Fruit fly (Drosophila melanogaster) whole organism, prepupa: ENCODE measurements around the gene CG43638.

ENCODE experiments used
- CG11294 ChIP-seq: fragments of 200-800 bp; sonication (Bioruptor generic); IDR thresholded peaks from 2 replicates; pipeline ENCODE4 v1.3.6; 2022; ENCODE audit warnings: missing biosample characterization, missing genetic modification characterization
- CG3032 ChIP-seq: fragments of 200-800 bp; optimal IDR thresholded peaks from 2 replicates; lab custom pipeline; 2019; ENCODE audit warnings: missing biosample characterization, mild to moderate bottlenecking, missing genetic modification characterization, moderate library complexity
- CG3919 ChIP-seq: fragments of 200-800 bp; sonication (Bioruptor generic); optimal IDR thresholded peaks from 3 replicates; lab custom pipeline; 2016; ENCODE audit warnings: missing biosample characterization, missing genetic modification characterization
- CG4318 ChIP-seq: fragments of 200-800 bp; sonication (Bioruptor generic); optimal IDR thresholded peaks from 3 replicates; lab custom pipeline; 2017; ENCODE audit warnings: missing biosample characterization, mild to moderate bottlenecking, missing genetic modification characterization
- CG6163 ChIP-seq: fragments of 200-800 bp; sonication (Bioruptor generic); IDR thresholded peaks from 3 replicates; pipeline ENCODE4 v1.3.6; 2022; ENCODE audit warnings: missing biosample characterization, missing genetic modification characterization
- CG8632 ChIP-seq: fragments of 200-800 bp; sonication (Bioruptor generic); optimal IDR thresholded peaks from 3 replicates; lab custom pipeline; 2016; ENCODE audit warnings: missing biosample characterization, missing genetic modification characterization
- Hr39 ChIP-seq: fragments of 200-800 bp; sonication (Bioruptor generic); optimal IDR thresholded peaks from 2 replicates; lab custom pipeline; 2016; ENCODE audit warnings: missing biosample characterization, missing genetic modification characterization
- Lpt ChIP-seq: fragments of 200-800 bp; sonication (Bioruptor generic); optimal IDR thresholded peaks from 3 replicates; lab custom pipeline; 2016; ENCODE audit warnings: missing biosample characterization, missing genetic modification characterization
- Met ChIP-seq: fragments of 200-800 bp; sonication (Bioruptor generic); optimal IDR thresholded peaks from 3 replicates; lab custom pipeline; 2016; ENCODE audit warnings: missing biosample characterization, missing genetic modification characterization
- achi ChIP-seq: fragments of 200-800 bp; sonication (Bioruptor generic); optimal IDR thresholded peaks from 3 replicates; lab custom pipeline; 2016; ENCODE audit warnings: missing biosample characterization, missing genetic modification characterization
- cyc ChIP-seq: fragments of 200-800 bp; sonication (Bioruptor generic); optimal IDR thresholded peaks from 3 replicates; lab custom pipeline; 2016; ENCODE audit warnings: missing biosample characterization, missing genetic modification characterization
- pdm3 ChIP-seq: fragments of 200-800 bp; sonication (Bioruptor generic); optimal IDR thresholded peaks from 3 replicates; lab custom pipeline; 2016; ENCODE audit warnings: missing biosample characterization, missing genetic modification characterization
- salr ChIP-seq, 2 experiments: fragments of 200-800 bp; sonication (Bioruptor generic); optimal IDR thresholded peaks; 3 replicates each; lab custom pipeline; 2016 to 2018; ENCODE audit warnings: missing biosample characterization in 2 of 2, missing genetic modification characterization in 2 of 2, mild to moderate bottlenecking in 1 of 2
- svp ChIP-seq: fragments of 200-800 bp; sonication (Bioruptor generic); peaks from one replicate; lab custom pipeline; 2016; ENCODE audit warnings: missing biosample characterization, missing genetic modification characterization

- TF ChIP-seq CG8632 (GFP tag; lab: Kevin White, UChicago) (no peak), cyc (GFP tag; lab: Kevin White, UChicago) (peak; percentile 13), CG4318 (GFP tag; lab: Kevin White, UChicago) (no peak), Met (peak; percentile 23), Lpt (GFP tag; lab: Kevin White, UChicago) (peak; percentile 4), CG6163 (GFP tag; lab: Robert Waterston, UW) (peak; percentile 28; the same call in 1 of the 3 replicates), CG3919 (GFP tag; lab: Kevin White, UChicago) (peak; percentile 53), achi (GFP tag; lab: Kevin White, UChicago) (no peak), pdm3 (GFP tag; lab: Kevin White, UChicago) (peak; percentile 16), Hr39 (peak; percentile 4), salr (GFP tag; optimal IDR thresholded peaks at IDR 0.05; lab: Kevin White, UChicago) (peak in 1 of 2 experiments; percentile 27), CG11294 (GFP tag; lab: Robert Waterston, UW) (no peak), CG3032 (tag; lab: Kevin White, UChicago) (peak; percentile 66), svp (GFP tag; lab: Kevin White, UChicago) (peak; percentile 65)
Observed at dm6 chr3L:12013698-12014097, 30.7 kb upstream of the CG43638 start.
